Worm (Caenorhabditis elegans) whole organism, L2 larva: ENCODE results near the gene mob-3.

ENCODE experiments used
- aly-2 ChIP-seq: fragments of 150-350 bp; optimal IDR thresholded peaks from 2 replicates; lab custom pipeline; 2014; ENCODE audit warnings: missing biosample characterization, missing genetic modification characterization
- ama-1 ChIP-seq: fragments of 150-350 bp; optimal IDR thresholded peaks from 2 replicates; lab custom pipeline; 2018; ENCODE audit warnings: inconsistent platforms
- egl-27 ChIP-seq: sonication (generic microtip); optimal IDR thresholded peaks from 3 replicates; lab custom pipeline; 2017; ENCODE audit warnings: missing biosample characterization, missing genetic modification reagents, missing genetic modification characterization
- lin-39 ChIP-seq: fragments of 150-350 bp; optimal IDR thresholded peaks from 2 replicates; lab custom pipeline; 2014; ENCODE audit warnings: missing biosample characterization, missing genetic modification reagents, missing genetic modification characterization
- lsy-2 ChIP-seq, 2 experiments: fragments of 150-350 bp in 1 of 2; sonication (generic microtip) in 1 of 2; optimal IDR thresholded peaks; 2 replicates each; lab custom pipeline; 2014 to 2017; ENCODE audit warnings: missing biosample characterization in 2 of 2, missing genetic modification characterization in 2 of 2
- mab-5 ChIP-seq: fragments of 150-350 bp; optimal IDR thresholded peaks from 2 replicates; lab custom pipeline; 2014; ENCODE audit warnings: missing biosample characterization, missing genetic modification characterization
- mbf-1 ChIP-seq: sonication (generic microtip); optimal IDR thresholded peaks from 2 replicates; lab custom pipeline; 2017; ENCODE audit warnings: missing biosample characterization, missing genetic modification characterization
- mdl-1 ChIP-seq, 2 experiments: fragments of 150-350 bp in 1 of 2; sonication (generic microtip) in 1 of 2; optimal IDR thresholded peaks; 2 replicates each; lab custom pipeline; 2017; ENCODE audit warnings: missing biosample characterization in 2 of 2, missing genetic modification characterization in 2 of 2
- nhr-237 ChIP-seq: fragments of 150-350 bp; optimal IDR thresholded peaks from 2 replicates; lab custom pipeline; 2014; ENCODE audit warnings: missing biosample characterization, missing genetic modification characterization
- unc-62 ChIP-seq: fragments of 150-350 bp; optimal IDR thresholded peaks from 2 replicates; lab custom pipeline; 2014; ENCODE audit warnings: missing biosample characterization, missing genetic modification reagents, missing genetic modification characterization
- ztf-11 ChIP-seq: sonication (generic microtip); optimal IDR thresholded peaks from 2 replicates; lab custom pipeline; 2017; ENCODE audit warnings: missing biosample characterization, missing genetic modification characterization

ce11 chrIV:7406690-7407089 lies 17.9 kb upstream of the mob-3 start:
- TF ChIP-seq mbf-1 (tag; lab: Kevin White, UChicago): no peak
- no peak for TF ChIP-seq ama-1
- TF ChIP-seq lin-39 (tag; lab: Kevin White, UChicago): no peak
- no peak for TF ChIP-seq nhr-237
- TF ChIP-seq unc-62 (GFP tag; lab: Kevin White, UChicago): no peak
- TF ChIP-seq lsy-2 (tag; optimal IDR thresholded peaks at IDR 0.05; lab: Kevin White, UChicago): no peak
- no peak for TF ChIP-seq mdl-1 (tag; optimal IDR thresholded peaks at IDR 0.05; lab: Kevin White, UChicago)
- no peak for TF ChIP-seq egl-27 (tag; lab: Kevin White, UChicago)
- TF ChIP-seq ztf-11: no peak
- no peak for TF ChIP-seq aly-2 (tag; lab: Kevin White, UChicago)
- no peak for TF ChIP-seq mab-5 (tag; lab: Kevin White, UChicago)
